Fruit fly (Drosophila melanogaster) ovary, adult (tissue): ENCODE results near the gene HipHop.
A peak's percentile ranks its signal among the peaks of the same experiment; 100 is the strongest.

Source experiments
- CG17801 ChIP-seq: fragments of 200-800 bp; optimal IDR thresholded peaks from 2 replicates; lab custom pipeline; 2019; ENCODE audit warnings: missing biosample characterization, mild to moderate bottlenecking, missing genetic modification characterization, moderate library complexity; ENCODE audit not compliant: partially characterized antibody

Gene HipHop

DNA sequence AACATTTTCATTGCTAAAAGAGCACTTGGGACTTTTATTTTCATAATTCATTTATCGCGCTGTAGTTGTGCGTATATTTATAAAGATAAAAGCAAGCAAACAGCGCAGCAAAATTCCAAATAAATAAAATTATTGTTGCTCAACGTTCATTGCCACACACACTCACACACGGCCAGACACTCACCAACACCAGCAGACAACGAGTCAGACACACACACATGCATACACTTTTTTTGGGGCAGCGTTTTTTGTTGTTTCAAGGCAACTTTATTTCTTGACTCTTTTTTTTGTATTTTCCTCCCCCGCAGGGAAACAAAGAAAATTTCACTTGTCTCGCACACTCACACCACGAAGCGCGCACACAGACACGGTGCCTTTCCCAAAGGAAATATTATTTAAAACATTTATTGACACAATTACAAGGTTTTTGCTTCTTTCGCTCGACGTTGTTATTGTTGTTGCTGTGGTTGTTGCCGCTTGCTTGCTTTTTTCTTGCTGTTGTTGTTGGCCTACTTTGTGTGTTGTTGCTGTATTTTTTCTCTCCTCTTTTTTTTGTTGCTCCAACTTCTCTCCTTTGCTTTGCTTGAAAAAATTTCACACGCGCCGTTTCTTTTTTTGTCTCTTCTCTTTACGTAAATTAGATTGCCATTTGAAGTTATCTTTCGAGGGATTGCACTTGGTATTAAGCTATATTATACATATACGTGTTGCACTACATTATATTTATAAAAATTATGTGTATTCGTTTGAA lies 909 bp upstream of the HipHop start:
- no peak for TF ChIP-seq CG17801

DNA sequence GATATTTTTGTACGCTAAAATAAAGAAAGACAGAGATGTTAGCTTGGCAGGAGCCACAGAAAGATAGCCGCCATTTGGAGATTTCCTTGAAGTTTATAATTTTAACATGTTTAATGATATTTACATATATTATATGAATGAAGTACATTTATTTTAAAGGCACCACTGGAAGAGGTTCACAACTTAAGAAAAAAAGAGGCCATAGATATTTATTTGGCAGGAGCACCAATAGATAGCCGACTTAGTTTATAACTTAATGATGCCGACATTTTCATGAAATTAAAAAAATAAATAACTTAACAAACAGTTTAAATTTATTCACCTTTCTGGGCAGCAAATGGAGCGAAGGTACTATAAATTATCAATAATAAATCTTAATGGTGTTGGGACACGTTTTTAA lies 1.1 kb downstream of the HipHop start:
- no peak for TF ChIP-seq CG17801

DNA sequence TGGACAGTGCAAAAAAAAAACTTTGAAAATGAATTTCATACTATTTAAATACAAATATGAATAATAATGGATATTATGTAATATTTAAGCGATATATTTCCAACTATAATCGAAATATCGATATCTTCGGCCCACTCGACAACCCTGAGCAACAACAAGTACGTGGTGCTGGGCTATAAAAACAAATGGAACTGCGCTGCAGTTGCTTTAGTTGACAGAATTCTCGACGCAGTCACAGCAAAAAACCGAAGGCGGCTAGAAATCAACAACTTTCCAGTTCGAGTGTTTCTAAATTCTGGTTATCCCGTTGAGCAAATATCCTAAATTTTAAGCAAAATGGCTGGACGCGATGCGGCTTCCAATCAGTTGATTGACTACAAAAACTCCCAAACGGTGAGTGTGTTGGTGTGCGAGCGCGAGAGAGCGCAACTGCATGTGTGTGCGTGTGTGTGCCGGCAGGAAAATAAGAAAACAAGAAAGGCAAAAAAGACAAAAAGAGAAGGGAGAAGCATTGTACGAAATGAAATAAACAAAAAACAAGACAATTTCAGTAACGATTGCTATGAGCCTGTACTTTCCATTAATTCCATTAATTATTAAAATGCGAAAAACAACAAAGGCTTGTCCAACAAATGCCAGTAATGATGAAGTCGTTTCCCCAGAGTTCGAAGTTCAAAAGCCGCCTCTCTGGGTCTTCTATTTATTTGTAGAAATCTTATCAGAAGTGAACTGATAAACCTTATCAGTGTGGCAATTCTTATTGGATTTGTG lies 1.7 kb downstream of the HipHop start, which contains the start of gene Cat:
Cat (plus strand) TSS at position 155 of the 771 bp plus-strand sequence.
- TF ChIP-seq CG17801, result peak; percentile 100

DNA sequence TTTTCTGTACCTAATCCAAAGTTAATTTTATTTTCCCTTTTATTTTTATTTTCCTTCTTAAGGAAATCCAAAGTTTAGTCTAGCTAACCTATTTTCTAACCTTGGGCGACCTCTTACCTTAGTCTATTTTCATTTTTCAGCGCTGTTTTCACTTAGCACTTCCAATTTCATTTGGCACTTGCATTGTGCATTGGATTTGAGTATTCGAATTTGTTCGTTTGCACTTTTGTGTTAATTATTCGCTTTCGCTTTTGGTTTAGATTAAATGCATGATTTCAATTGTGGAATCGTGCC lies 2.2 kb downstream of the HipHop start:
- TF ChIP-seq CG17801, result no peak

DNA sequence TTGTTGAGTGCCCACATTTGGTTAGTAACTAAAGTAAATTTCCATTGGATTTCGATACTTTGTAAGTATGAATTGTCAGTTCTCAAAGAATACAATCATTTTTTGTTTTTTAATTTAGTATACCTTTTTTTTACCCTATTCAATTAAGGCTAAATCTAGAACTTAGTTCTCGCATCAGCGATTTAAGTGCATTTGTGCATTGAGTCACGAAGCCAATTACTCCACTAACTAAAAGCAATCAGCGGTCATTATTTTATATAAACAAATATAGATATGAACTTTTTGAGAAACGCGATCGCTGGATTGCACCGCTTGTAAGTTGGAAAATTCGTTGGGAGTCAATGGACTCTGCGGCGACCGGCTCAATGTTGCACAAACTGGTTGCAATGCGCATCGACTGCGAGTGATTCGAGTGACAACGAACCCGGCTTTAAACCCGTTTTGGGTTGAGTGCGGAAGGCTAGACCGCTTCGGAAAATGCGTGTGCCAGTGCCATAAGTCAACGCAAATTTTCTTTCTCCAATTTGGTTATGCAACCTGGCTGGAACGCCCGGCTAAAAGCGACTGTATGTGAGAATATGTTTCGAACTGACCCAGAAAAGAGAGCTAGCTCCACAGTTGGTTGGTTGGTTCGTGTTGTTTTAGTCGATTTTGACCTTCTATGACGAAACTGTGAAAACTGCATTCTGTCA lies 3.0 kb downstream of the HipHop start:
- TF ChIP-seq CG17801, result no peak

DNA sequence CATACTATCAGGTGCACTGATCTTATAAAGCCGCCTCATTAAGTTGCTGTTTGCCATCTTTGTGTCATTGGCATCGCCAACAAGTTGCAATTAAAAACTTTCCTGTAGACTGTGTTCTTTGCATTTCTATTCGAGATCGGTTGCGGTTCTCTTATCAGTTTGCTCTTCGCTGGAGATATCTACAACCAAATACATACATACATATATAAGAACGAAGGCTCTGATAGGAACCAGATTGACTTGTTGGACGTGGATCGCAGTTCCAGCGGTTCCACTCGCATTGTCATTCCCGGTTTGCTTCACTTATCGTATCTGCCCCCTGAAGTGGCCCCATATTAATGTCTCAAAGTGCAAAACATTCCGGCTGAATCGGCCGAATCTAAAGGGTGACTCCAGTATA lies 3.9 kb downstream of the HipHop start:
- no peak for TF ChIP-seq CG17801

DNA sequence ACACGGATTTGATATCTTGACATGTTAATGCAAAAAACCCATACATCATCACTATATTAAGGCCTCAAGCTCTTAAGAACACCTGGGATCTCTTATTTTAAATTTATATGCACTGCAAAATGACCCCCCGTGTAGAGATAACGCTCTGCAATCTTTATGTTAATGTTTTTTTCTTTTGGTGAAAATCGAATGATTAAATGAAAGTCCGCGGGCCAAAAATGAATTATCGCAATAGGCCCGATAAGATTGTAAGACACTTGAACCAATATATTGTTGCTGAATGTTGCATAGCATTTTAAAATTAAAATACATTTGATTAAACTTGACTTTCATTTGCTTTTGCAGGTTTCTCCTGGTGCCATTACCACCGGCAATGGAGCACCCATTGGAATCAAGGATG lies 5.0 kb downstream of the HipHop start:
- TF ChIP-seq CG17801, result no peak

DNA sequence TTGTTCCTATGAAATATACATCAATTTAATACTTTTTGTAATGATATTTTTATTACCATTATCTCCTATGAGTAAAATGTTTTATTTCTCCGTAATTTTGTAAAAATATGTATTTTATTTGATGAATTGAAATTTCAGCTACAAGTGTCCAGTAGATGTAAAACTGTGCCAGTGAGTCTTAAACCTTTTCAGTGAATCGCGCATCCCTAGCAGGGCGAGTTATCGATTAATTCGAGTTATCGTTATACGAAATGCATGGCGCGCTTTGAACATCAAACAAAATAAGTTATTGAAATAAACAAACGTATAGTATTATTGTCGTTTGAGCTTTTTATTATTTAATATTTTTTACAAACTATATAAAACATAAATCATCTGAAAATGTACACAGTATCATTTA lies 7.3 kb downstream of the HipHop start:
- no peak for TF ChIP-seq CG17801

DNA sequence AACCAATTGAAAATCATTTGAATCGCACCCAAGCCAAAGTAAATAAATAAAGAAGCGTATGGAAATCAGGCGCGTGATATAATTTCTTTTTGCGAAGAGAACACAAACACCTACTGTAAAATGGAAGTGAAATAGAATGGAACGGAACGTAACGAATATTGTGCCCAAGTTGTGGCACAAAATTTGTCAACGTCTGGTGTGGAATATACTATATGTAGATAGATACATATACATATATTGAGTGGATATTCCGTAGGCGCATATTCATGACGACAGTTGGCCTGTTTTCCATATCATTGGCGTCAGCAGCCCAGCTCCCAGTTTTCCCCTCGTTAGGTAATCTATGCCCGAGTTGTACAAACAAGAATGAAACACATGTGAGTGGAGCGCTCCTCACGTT lies 11.2 kb downstream of the HipHop start:
- TF ChIP-seq CG17801, result no peak

DNA sequence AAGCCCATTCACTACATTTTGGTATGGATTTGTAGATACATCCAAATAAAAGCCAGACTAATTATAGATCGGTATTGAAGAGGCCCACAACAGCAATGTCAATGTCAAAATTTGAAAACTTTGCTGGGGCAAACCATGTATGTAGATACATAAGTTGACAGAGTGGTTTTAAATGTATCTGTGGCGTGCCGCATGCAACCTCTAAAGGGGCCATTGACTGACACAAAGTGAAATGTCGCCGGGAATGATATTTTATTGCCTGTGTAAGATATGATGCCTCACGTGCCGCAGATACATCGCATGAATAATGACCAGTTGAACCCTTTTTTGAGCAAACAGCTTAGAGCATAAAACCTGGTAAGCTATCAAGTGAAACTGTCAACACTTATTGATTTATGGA lies 11.7 kb downstream of the HipHop start:
- no peak for TF ChIP-seq CG17801

DNA sequence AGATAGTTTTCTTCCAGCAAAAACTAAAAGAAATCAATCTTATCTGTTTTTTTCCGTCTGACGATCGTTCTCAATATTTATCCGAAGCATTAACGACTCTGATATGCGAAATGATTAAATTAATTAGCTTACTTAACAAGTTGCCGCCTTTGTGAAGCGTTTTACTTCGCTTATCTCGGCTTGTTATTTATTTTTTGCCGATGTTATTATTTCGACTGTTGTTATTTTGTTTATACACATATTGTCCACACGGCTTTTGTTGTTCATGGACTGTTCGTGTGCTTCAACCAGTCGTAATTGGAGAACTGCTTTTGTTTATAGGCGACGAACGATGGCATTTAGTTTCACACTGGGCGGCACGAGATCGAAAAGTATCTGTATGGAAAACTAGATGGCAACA lies 12.3 kb downstream of the HipHop start:
- TF ChIP-seq CG17801, result peak; percentile 9

DNA sequence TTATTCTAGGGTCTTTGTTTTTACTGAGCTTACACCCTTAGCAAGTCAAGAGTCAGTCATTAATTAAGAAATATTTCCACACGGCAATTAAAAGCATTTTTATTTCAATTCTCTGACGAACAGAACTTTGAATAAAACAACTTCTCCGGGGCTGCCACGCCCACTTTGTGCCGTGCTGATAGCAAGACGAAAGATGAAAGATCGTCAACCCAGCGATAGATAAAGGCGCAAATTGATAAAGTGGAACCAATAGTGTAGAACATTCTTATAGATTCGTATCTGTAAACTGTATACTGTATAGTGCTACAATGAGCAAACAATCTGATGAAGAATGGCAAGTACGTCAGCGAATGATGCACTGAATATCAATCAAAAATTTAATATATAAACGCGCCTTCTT lies 14.0 kb downstream of the HipHop start:
- TF ChIP-seq CG17801, result no peak

DNA sequence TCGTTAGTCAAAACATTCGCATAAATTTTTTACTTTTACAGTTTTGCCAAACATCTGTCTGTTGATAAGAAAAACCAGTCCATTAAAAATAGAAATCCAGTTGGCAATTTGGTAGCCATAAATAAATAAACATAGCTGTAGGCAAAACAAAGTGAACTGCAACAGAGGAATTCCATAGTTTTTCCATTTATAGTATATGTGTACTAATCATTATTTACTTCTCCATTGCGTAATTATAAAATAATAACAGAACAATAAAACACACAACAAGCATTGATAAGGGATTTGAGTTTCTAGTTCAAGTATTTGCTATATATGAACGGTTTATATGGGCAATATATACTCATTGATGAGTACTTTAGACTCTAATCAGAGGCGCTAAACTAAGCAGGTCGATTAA lies 15.7 kb downstream of the HipHop start:
- no peak for TF ChIP-seq CG17801

DNA sequence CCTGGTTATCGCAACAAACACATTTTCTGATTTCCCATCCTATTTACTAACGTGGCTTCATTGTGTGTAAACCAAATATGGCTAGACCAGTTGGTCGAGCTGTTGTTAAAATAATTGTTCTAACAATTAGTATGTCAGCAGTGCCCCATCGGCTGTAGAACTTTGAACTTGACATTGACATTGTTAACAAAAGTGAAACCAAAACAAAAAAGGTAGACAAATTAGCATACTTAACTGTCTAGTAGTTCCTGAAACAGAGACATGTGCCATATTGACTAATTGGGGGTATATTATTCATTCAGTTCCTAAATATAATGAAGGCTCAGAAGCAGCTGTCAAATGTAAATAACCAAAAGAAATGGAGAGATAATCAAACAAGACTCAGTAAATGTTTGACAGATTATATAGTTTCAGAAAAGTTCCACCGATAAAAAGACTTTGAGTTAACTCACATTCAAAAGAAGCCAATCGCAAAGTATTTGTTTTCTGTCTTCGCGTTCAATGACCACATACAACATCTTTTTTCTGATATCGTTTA lies 16.8 kb downstream of the HipHop start:
- TF ChIP-seq CG17801, result no peak

DNA sequence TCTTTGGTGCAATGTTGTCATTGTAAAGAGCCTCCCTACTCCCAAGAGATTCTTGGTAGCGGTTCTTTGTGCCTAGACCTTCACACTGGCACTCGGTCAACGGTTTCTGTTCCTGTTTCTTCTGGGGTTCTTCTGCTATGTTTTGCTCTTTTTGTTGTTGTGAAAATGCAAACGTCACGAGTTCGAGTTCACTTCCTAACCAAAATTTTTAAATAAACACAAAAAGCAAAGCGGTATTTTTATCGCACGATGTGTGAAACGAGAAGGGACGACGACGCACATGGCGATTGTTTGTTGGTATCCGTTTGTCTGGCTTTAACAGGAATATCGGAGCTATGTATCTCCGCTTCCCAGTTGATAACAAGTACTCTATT lies 19.0 kb downstream of the HipHop start:
- TF ChIP-seq CG17801, result no peak

DNA sequence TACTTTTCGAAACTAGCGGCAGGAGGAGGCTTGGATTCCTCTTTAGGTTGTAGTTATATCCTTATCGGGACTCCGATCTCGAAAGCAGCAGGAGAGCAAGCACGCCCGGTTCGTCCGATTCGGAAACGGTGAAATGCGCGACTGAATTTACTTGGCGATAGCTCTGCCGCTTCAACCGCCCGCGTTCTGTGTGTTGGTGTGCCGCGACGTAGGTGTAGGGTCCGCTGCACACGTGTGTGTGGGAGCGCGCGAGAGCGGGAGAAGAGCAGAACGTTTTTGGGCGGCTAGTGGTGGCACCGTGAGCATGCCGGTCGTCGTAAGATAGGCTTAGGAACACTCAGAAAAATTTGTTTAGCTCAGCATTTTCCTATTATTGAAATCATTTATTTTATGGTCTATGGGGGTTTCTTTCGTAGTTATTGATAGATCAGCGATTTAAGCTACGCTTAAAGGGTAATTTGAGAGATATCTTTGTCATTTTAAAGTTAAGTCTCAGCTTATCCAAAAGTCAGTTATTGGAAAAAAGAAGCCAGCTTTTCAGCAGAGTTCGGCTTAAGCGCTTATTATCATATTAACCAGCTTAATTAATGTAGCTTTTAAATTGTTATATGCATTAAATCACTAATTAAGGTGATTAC lies 19.5 kb downstream of the HipHop start:
- TF ChIP-seq CG17801, result peak; percentile 66

DNA sequence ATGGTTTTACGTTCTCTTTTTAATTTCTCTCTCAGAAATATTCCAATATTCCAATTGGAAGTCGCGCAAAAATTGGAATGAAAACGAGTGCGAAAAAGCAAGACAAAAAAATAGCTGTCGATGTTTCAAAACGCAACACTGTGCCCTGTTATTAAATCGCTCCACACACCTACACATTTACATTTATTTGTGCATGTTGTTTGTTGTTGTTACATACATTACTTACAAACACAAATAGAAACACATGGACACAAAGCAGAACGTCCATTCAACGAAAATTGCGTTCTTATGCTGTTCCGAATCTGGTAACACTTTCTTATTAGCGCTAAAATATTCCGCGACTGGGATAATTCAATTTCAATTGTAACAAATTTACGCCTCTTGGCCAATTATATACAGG lies 20.3 kb downstream of the HipHop start:
- TF ChIP-seq CG17801, result peak; percentile 18
